Worm (Caenorhabditis elegans) whole organism, late embryonic: ENCODE data around the gene K01A12.2.

ENCODE experiments used
- dve-1 ChIP-seq: sonication (generic microtip); optimal IDR thresholded peaks from 2 replicates; lab custom pipeline; 2017; ENCODE audit warnings: antibody characterized with exemption, mild to moderate bottlenecking, missing genetic modification characterization, missing compliant biosample characterization
- elt-2 ChIP-seq: sonication (generic microtip); optimal IDR thresholded peaks from 2 replicates; lab custom pipeline; 2016; ENCODE audit warnings: missing genetic modification reagents, missing genetic modification characterization, missing compliant biosample characterization
- ets-4 ChIP-seq: sonication (generic microtip); optimal IDR thresholded peaks from 2 replicates; lab custom pipeline; 2016; ENCODE audit warnings: missing genetic modification characterization, missing compliant biosample characterization
- fkh-6 ChIP-seq: sonication (generic microtip); optimal IDR thresholded peaks from 2 replicates; lab custom pipeline; 2016; ENCODE audit warnings: missing genetic modification characterization, missing compliant biosample characterization
- mec-3 ChIP-seq: sonication (generic microtip); optimal IDR thresholded peaks from 2 replicates; lab custom pipeline; 2016; ENCODE audit warnings: borderline replicate concordance, missing genetic modification characterization, missing compliant biosample characterization
- nhr-11 ChIP-seq: fragments of 150-350 bp; optimal IDR thresholded peaks from 2 replicates; lab custom pipeline; 2014; ENCODE audit warnings: missing biosample characterization, missing genetic modification characterization
- nhr-232 ChIP-seq: sonication (generic microtip); optimal IDR thresholded peaks from 2 replicates; lab custom pipeline; 2016; ENCODE audit warnings: missing genetic modification characterization, missing compliant biosample characterization
- pha-4 ChIP-seq: fragments of 150-350 bp; optimal IDR thresholded peaks from 2 replicates; lab custom pipeline; 2018; ENCODE audit warnings: missing biosample characterization, missing genetic modification reagents, missing genetic modification characterization
- rnt-1 ChIP-seq: sonication (generic microtip); optimal IDR thresholded peaks from 2 replicates; lab custom pipeline; 2016; ENCODE audit warnings: missing genetic modification characterization, missing compliant biosample characterization

ce11 chrX:8656019-8656418 is 42.9 kb downstream of the K01A12.2 start:
- no peak for TF ChIP-seq ets-4
- no peak for TF ChIP-seq nhr-11 (tag; lab: Kevin White, UChicago)
- no peak for TF ChIP-seq dve-1
- TF ChIP-seq fkh-6: no peak
- no peak for TF ChIP-seq nhr-232
- no peak for TF ChIP-seq rnt-1 (tag; lab: Kevin White, UChicago)
- TF ChIP-seq mec-3 (tag; lab: Kevin White, UChicago): no peak
- TF ChIP-seq pha-4 (tag; lab: Kevin White, UChicago): no peak
- TF ChIP-seq elt-2: no peak
